Worm (Caenorhabditis elegans) whole organism, L1 larva: ENCODE data around the gene Y97E10AR.6.

ENCODE experiments used
- aha-1 ChIP-seq: fragments of 150-350 bp; optimal IDR thresholded peaks from 2 replicates; lab custom pipeline; 2014; ENCODE audit warnings: missing biosample characterization, missing genetic modification characterization
- aly-2 ChIP-seq: fragments of 150-350 bp; optimal IDR thresholded peaks from 2 replicates; lab custom pipeline; 2014; ENCODE audit warnings: missing biosample characterization, missing genetic modification characterization
- ceh-8 ChIP-seq: fragments of 200-800 bp; sonication (Bioruptor generic); optimal IDR thresholded peaks from 2 replicates; lab custom pipeline; 2018; ENCODE audit warnings: mild to moderate bottlenecking, missing genetic modification characterization, moderate library complexity, missing compliant biosample characterization
- ceh-88 ChIP-seq: fragments of 200-800 bp; sonication (Bioruptor generic); IDR thresholded peaks from 2 replicates; pipeline ENCODE4 v1.3.6; 2022; ENCODE audit warnings: missing genetic modification characterization, missing compliant biosample characterization
- elt-3 ChIP-seq, 6 experiments: fragments of 150-350 bp in 1 of 6; sonication (generic microtip); optimal IDR thresholded peaks; 2 replicates each; lab custom pipeline; 2017 to 2018; ENCODE audit warnings: missing biosample characterization in 6 of 6, missing genetic modification characterization in 6 of 6, inconsistent platforms in 1 of 6
- fkh-10 ChIP-seq: sonication (generic microtip); optimal IDR thresholded peaks from 2 replicates; lab custom pipeline; 2017; ENCODE audit warnings: missing biosample characterization, missing genetic modification reagents, missing genetic modification characterization
- fos-1 ChIP-seq: fragments of 150-350 bp; optimal IDR thresholded peaks from 2 replicates; lab custom pipeline; 2014; ENCODE audit warnings: missing biosample characterization, missing genetic modification characterization
- nhr-11 ChIP-seq: fragments of 150-350 bp; optimal IDR thresholded peaks from 2 replicates; lab custom pipeline; 2014; ENCODE audit warnings: missing biosample characterization, missing genetic modification characterization
- nhr-90 ChIP-seq: sonication (generic microtip); optimal IDR thresholded peaks from 2 replicates; lab custom pipeline; 2016; ENCODE audit warnings: mild to moderate bottlenecking, missing genetic modification characterization, missing compliant biosample characterization; ENCODE audit not compliant: poor library complexity
- pqm-1 ChIP-seq: sonication (generic microtip); optimal IDR thresholded peaks from 3 replicates; lab custom pipeline; 2017; ENCODE audit warnings: missing biosample characterization, missing genetic modification characterization
- snu-23 ChIP-seq: sonication (generic microtip); optimal IDR thresholded peaks from 2 replicates; lab custom pipeline; 2016; ENCODE audit warnings: missing genetic modification characterization, missing compliant biosample characterization
- sup-37 ChIP-seq: fragments of 200-800 bp; sonication (Bioruptor generic); optimal IDR thresholded peaks from 2 replicates; lab custom pipeline; 2018; ENCODE audit warnings: mild to moderate bottlenecking, missing genetic modification characterization, missing compliant biosample characterization
- tbx-2 ChIP-seq: sonication (generic microtip); optimal IDR thresholded peaks from 2 replicates; lab custom pipeline; 2016; ENCODE audit warnings: missing genetic modification characterization, missing compliant biosample characterization
- unc-62 ChIP-seq: fragments of 150-350 bp; optimal IDR thresholded peaks from 2 replicates; lab custom pipeline; 2014; ENCODE audit warnings: missing biosample characterization, missing genetic modification reagents, missing genetic modification characterization

DNA sequence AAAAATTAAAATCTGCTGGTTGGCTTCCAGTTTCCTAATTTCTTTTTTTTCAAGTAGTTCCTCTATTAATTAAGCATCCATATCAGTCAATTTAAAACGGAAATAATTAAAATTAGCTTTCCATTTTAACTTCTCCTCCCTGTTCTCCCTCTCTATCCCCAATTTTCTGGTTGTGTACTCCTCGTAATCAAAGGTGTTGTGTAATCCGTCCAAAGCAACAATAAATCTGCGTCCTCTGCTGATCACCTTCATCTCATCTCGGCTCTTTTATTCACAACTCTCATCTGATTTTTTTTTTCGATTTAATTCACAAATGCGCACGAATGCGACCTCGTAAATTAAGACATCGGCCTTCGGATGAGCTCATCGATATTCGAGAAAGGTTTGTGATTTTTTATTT, 17.9 kb downstream of the Y97E10AR.6 start, which contains the start of gene Y97E10AR.2:
- TF ChIP-seq ceh-88 (GFP tag; lab: Robert Waterston, UW) (no peak), snu-23 (no peak), nhr-11 (no peak), sup-37 (GFP tag; lab: Kevin White, UChicago) (no peak), ceh-8 (GFP tag; lab: Kevin White, UChicago) (no peak), tbx-2 (tag; lab: Kevin White, UChicago) (no peak), fos-1 (no peak), aha-1 (tag; lab: Kevin White, UChicago) (no peak), elt-3 (tag; optimal IDR thresholded peaks at IDR 0.05; lab: Kevin White, UChicago) (no peak), unc-62 (GFP tag; lab: Kevin White, UChicago) (no peak), nhr-90 (tag; lab: Kevin White, UChicago) (no peak), pqm-1 (tag; lab: Kevin White, UChicago) (no peak), fkh-10 (no peak), aly-2 (no peak)
